Fruit fly (Drosophila melanogaster): ENCODE results near the gene Dhc1.

Dhc1 gene

dm6 chr3R:9626880-9627401 lies 47.5 kb downstream of the Dhc1 start, which contains the start of the genes CG9427 and CG8319 (continued):
- TF ChIP-seq CG2889 (GFP tag; IDR thresholded peaks at IDR 0.05) (no peak), nerfin-1 (tag; optimal IDR thresholded peaks at IDR 0.05) (peak; percentile 36), CG15696 (tag; optimal IDR thresholded peaks at IDR 0.05) (peak; percentile 52), CG12236 (GFP tag; optimal IDR thresholded peaks at IDR 0.05) (no peak), CG18619 (GFP tag; optimal IDR thresholded peaks at IDR 0.05) (no peak), dan (GFP tag; IDR thresholded peaks at IDR 0.05) (no peak), Deaf1 (tag; optimal IDR thresholded peaks at IDR 0.05) (peak; percentile 49), H15 (GFP tag; IDR thresholded peaks at IDR 0.05) (peak; percentile 18; the same call in 1 of the 3 replicates), CG30403 (GFP tag; optimal IDR thresholded peaks at IDR 0.05) (peak; percentile 81), sim (GFP tag; IDR thresholded peaks at IDR 0.05) (no peak), nerfin-2 (GFP tag; IDR thresholded peaks at IDR 0.05; ENCODE audit: partially characterized antibody) (peak; percentile 60), zen (tag; optimal IDR thresholded peaks at IDR 0.05) (peak; percentile 72), Ptx1 (GFP tag; IDR thresholded peaks at IDR 0.05) (peak; percentile 67), CG12744 (GFP tag; optimal IDR thresholded peaks at IDR 0.05) (peak; percentile 38), Taf1 (GFP tag; IDR thresholded peaks at IDR 0.05) (no peak), Six4 (GFP tag; optimal IDR thresholded peaks at IDR 0.05) (peak; percentile 33), dpn (GFP tag; optimal IDR thresholded peaks at IDR 0.05) (peak; percentile 57 to 77), zfh2 (GFP tag; optimal IDR thresholded peaks at IDR 0.05) (peak; percentile 54), CrebB (tag; optimal IDR thresholded peaks at IDR 0.05) (peak; percentile 77), Dp (GFP tag; optimal IDR thresholded peaks at IDR 0.05) (peak; percentile 93), chm (GFP tag; IDR thresholded peaks at IDR 0.05) (no peak), oc (tag; optimal IDR thresholded peaks at IDR 0.05) (peak; percentile 78), NFAT (GFP tag; IDR thresholded peaks at IDR 0.05) (peak; percentile 42), sima (GFP tag; optimal IDR thresholded peaks at IDR 0.05) (no peak), ftz-f1 (GFP tag; optimal IDR thresholded peaks at IDR 0.05) (peak; percentile 18), unpg (GFP tag; optimal IDR thresholded peaks at IDR 0.05) (peak; percentile 63), yki (optimal IDR thresholded peaks at IDR 0.05) (no peak), YL-1 (GFP tag; optimal IDR thresholded peaks at IDR 0.05) (peak; percentile 51), CG1647 (GFP tag; optimal IDR thresholded peaks at IDR 0.05) (no peak), Max (GFP tag; optimal IDR thresholded peaks at IDR 0.05) (peak; percentile 63), CG11723 (GFP tag; optimal IDR thresholded peaks at IDR 0.05) (no peak), Sry-β (GFP tag; optimal IDR thresholded peaks at IDR 0.05) (peak; percentile 62), CG15479 (GFP tag; optimal IDR thresholded peaks at IDR 0.05) (no peak)

DNA sequence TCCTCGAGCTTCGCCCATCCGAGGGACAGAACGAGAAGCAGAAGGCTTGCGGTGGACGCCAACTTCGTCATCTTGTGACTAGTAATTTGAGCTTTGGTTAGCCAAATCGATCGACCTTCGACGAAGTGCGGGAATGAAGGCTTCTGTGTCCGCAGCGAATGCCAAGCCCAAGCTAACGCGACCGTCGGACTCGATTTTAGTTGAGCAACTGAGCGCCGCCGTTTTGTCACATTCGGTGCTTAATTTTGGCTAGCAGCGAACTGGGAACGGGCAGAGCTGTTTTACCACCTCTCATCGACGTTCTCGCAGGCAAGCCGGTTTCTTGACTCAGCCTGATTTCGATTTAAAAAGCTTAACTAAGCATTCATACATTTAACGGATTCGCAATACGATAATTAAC lies 48.2 kb downstream of the Dhc1 start:
- TF ChIP-seq Dbx (GFP tag; IDR thresholded peaks at IDR 0.05): peak; percentile 27; the same call in 1 of the 3 replicates
- TF ChIP-seq CG14860 (GFP tag; IDR thresholded peaks at IDR 0.05; ENCODE audit: partially characterized antibody): no peak
- TF ChIP-seq CG10543 (GFP tag; optimal IDR thresholded peaks at IDR 0.05): peak; percentile 26
- TF ChIP-seq tna (GFP tag; IDR thresholded peaks at IDR 0.05; ENCODE audit: partially characterized antibody): peak; percentile 15; the same call in 1 of the 2 replicates
- peak; percentile 9; the same call in 1 of the 2 replicates for TF ChIP-seq CG13287 (GFP tag; IDR thresholded peaks at IDR 0.05; ENCODE audit: partially characterized antibody)
- TF ChIP-seq amos (GFP tag; IDR thresholded peaks at IDR 0.05; ENCODE audit: partially characterized antibody): peak; percentile 15; the same call in 1 of the 2 replicates
- TF ChIP-seq CG34224 (GFP tag; IDR thresholded peaks at IDR 0.05; ENCODE audit: partially characterized antibody): peak; percentile 10; the same call in 1 of the 3 replicates
- 0 out of 2 replicates have a peak, but pooled peaks have one; percentile 35 for TF ChIP-seq CG42726 (GFP tag; IDR thresholded peaks at IDR 0.05; ENCODE audit: partially characterized antibody)
- peak; percentile 30; the same call in 1 of the 2 replicates for TF ChIP-seq Rfx (GFP tag; IDR thresholded peaks at IDR 0.05)
- peak; percentile 57 for TF ChIP-seq ftz-f1 (GFP tag; optimal IDR thresholded peaks at IDR 0.05)
- TF ChIP-seq CG12769 (tag; optimal IDR thresholded peaks at IDR 0.05): peak; percentile 65
- peak; percentile 25; the same call in 1 of the 2 replicates for TF ChIP-seq NFAT (GFP tag; IDR thresholded peaks at IDR 0.05)
- TF ChIP-seq grau (tag; optimal IDR thresholded peaks at IDR 0.05): no peak
- no peak for TF ChIP-seq B-H2 (GFP tag; optimal IDR thresholded peaks at IDR 0.05)
- TF ChIP-seq CG13894 (tag; optimal IDR thresholded peaks at IDR 0.05): peak; percentile 31
- TF ChIP-seq lov (optimal IDR thresholded peaks at IDR 0.05): no peak
- 0 out of 3 replicates have a peak, but pooled peaks have one; percentile 57 for TF ChIP-seq lov (GFP tag; IDR thresholded peaks at IDR 0.05)
- TF ChIP-seq nerfin-2 (GFP tag; IDR thresholded peaks at IDR 0.05; ENCODE audit: partially characterized antibody): no peak
- 0 out of 3 replicates have a peak, but pooled peaks have one; percentile 9 for TF ChIP-seq H15 (GFP tag; IDR thresholded peaks at IDR 0.05)
- no peak for TF ChIP-seq Ravus (GFP tag; IDR thresholded peaks at IDR 0.05)
- TF ChIP-seq vvl (GFP tag; IDR thresholded peaks at IDR 0.05): 0 out of 2 replicates have a peak, but pooled peaks have one; percentile 13
